Worm (Caenorhabditis elegans) whole organism, late embryonic: ENCODE measurements around the gene nhr-218.

Experiments
- C38D4.7 ChIP-seq: fragments of 200-800 bp; sonication (Bioruptor generic); optimal IDR thresholded peaks from 2 replicates; lab custom pipeline; 2018; ENCODE audit warnings: mild to moderate bottlenecking, missing genetic modification characterization, moderate library complexity, missing compliant biosample characterization
- ahr-1 ChIP-seq: sonication (generic microtip); optimal IDR thresholded peaks from 2 replicates; lab custom pipeline; 2016; ENCODE audit warnings: missing genetic modification characterization, missing compliant biosample characterization
- ceh-6 ChIP-seq: fragments of 200-800 bp; sonication (Bioruptor generic); optimal IDR thresholded peaks from 2 replicates; lab custom pipeline; 2018; ENCODE audit warnings: mild to moderate bottlenecking, missing genetic modification characterization, missing compliant biosample characterization
- ets-4 ChIP-seq: sonication (generic microtip); optimal IDR thresholded peaks from 2 replicates; lab custom pipeline; 2016; ENCODE audit warnings: missing genetic modification characterization, missing compliant biosample characterization
- npax-4 ChIP-seq: sonication (generic microtip); optimal IDR thresholded peaks from 2 replicates; lab custom pipeline; 2016; ENCODE audit warnings: missing genetic modification characterization, missing compliant biosample characterization
- pax-1 ChIP-seq: fragments of 150-350 bp; optimal IDR thresholded peaks from 2 replicates; lab custom pipeline; 2014; ENCODE audit warnings: missing biosample characterization, missing genetic modification characterization
- ref-2 ChIP-seq: sonication (generic microtip); optimal IDR thresholded peaks from 2 replicates; lab custom pipeline; 2016; ENCODE audit warnings: missing genetic modification characterization, missing compliant biosample characterization
- sdc-2 ChIP-seq: sonication (generic microtip); optimal IDR thresholded peaks from 2 replicates; lab custom pipeline; 2016; ENCODE audit warnings: missing genotype, missing genetic modification characterization, missing compliant biosample characterization
- tbx-7 ChIP-seq: sonication (generic microtip); optimal IDR thresholded peaks from 2 replicates; lab custom pipeline; 2016; ENCODE audit warnings: missing genotype, missing genetic modification characterization, missing compliant biosample characterization
- unc-3 ChIP-seq, 2 experiments: fragments of 200-800 bp in 1 of 2; sonication (Bioruptor generic) in 1 of 2; sonication (generic microtip) in 1 of 2; conservative IDR thresholded peaks in 1 of 2; optimal IDR thresholded peaks in 1 of 2; 2 replicates each; pipeline versions ENCODE4 v1.3.6 to Lab custom; 2016 to 2022; ENCODE audit warnings: missing compliant biosample characterization in 2 of 2, missing genetic modification characterization in 2 of 2, missing genetic modification reagents in 1 of 2
- unc-42 ChIP-seq: sonication (generic microtip); optimal IDR thresholded peaks from 2 replicates; lab custom pipeline; 2016; ENCODE audit warnings: missing genotype, missing genetic modification characterization, missing compliant biosample characterization
- unc-86 ChIP-seq: sonication (generic microtip); optimal IDR thresholded peaks from 2 replicates; lab custom pipeline; 2016; ENCODE audit warnings: missing genetic modification characterization, missing compliant biosample characterization
- ztf-16 ChIP-seq: sonication (generic microtip); optimal IDR thresholded peaks from 2 replicates; lab custom pipeline; 2017; ENCODE audit warnings: missing genetic modification characterization, missing compliant biosample characterization

Gene nhr-218

DNA sequence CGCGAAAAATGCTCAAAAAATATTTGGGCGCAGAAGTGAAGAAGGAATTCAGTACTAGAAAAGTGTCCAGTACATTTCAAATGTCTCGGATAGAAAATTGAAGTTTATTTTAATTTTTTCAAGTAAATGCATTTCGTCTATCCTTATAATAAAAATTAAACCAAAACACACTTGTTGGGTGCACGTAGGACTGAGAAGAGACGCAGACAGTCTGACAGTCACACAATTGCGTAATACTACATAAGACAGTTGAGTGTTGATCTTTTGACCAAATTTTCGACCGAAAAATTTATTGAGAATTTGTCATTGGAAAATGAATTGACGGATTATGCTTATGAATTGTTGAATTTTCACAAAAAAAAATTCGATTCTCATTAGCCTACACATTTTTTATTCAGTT lies 51.3 kb downstream of the nhr-218 start, which contains the start of gene oac-7:
Gene oac-7 (plus strand): TSS at position 283 of the 400 bp plus-strand sequence.
- TF ChIP-seq ceh-6 (GFP tag; lab: Kevin White, UChicago) (no peak), ets-4 (tag; lab: Kevin White, UChicago) (no peak), ahr-1 (tag; lab: Kevin White, UChicago) (no peak), tbx-7 (tag; lab: Kevin White, UChicago) (no peak), ref-2 (tag; lab: Kevin White, UChicago) (no peak), npax-4 (tag; lab: Kevin White, UChicago) (no peak), pax-1 (tag; lab: Kevin White, UChicago) (no peak), C38D4.7 (no peak), unc-42 (tag; lab: Kevin White, UChicago) (no peak), ztf-16 (tag; lab: Kevin White, UChicago) (no peak), unc-3 (GFP tag; conservative IDR thresholded peaks at IDR 0.05; lab: Robert Waterston, UW) (no peak), unc-3 (tag; optimal IDR thresholded peaks at IDR 0.05; lab: Kevin White, UChicago) (no peak), sdc-2 (tag; lab: Kevin White, UChicago) (no peak), unc-86 (no peak)
